Worm (Caenorhabditis elegans) whole organism, young adult: Measurements from ENCODE around the gene rab-28.

Experiments
- F23B12.7 ChIP-seq: sonication (generic microtip); optimal IDR thresholded peaks from 2 replicates; lab custom pipeline; 2017; ENCODE audit warnings: missing genetic modification characterization, mild to moderate bottlenecking, missing compliant biosample characterization, antibody characterized with exemption, moderate library complexity; ENCODE audit not compliant: insufficient read depth
- F49E8.2 ChIP-seq: sonication (generic microtip); optimal IDR thresholded peaks from 3 replicates; lab custom pipeline; 2017; ENCODE audit warnings: missing genetic modification characterization, mild to moderate bottlenecking, missing compliant biosample characterization, antibody characterized with exemption, moderate library complexity; ENCODE audit not compliant: insufficient read depth
- F55B11.4 ChIP-seq: sonication (generic microtip); optimal IDR thresholded peaks from 2 replicates; lab custom pipeline; 2016; ENCODE audit warnings: missing compliant biosample characterization, missing genetic modification characterization, borderline replicate concordance; ENCODE audit not compliant: insufficient read depth
- Y53F4B.3 ChIP-seq: fragments of 200-800 bp; sonication (Bioruptor generic); IDR thresholded peaks from 2 replicates; pipeline ENCODE4 v1.3.6; 2022; ENCODE audit warnings: missing genetic modification reagents, missing genetic modification characterization, missing compliant biosample characterization
- Y53G8AR.9 ChIP-seq: fragments of 200-800 bp; sonication (Bioruptor generic); conservative IDR thresholded peaks from 2 replicates; pipeline ENCODE4 v1.3.6; 2022; ENCODE audit warnings: missing genetic modification reagents, missing genetic modification characterization, missing compliant biosample characterization
- Y67H2A.10 ChIP-seq: fragments of 200-800 bp; sonication (Bioruptor generic); conservative IDR thresholded peaks from 2 replicates; pipeline ENCODE4 v1.3.6; 2022; ENCODE audit warnings: missing genetic modification reagents, missing genetic modification characterization, missing compliant biosample characterization
- ZK185.1 ChIP-seq: sonication (generic microtip); optimal IDR thresholded peaks from 2 replicates; lab custom pipeline; 2016; ENCODE audit warnings: mild to moderate bottlenecking, missing genetic modification characterization, missing compliant biosample characterization; ENCODE audit not compliant: poor library complexity, severe bottlenecking
- aptf-2 ChIP-seq: fragments of 200-800 bp; sonication (Bioruptor generic); conservative IDR thresholded peaks from 2 replicates; pipeline ENCODE4 v1.3.6; 2022; ENCODE audit warnings: missing genetic modification reagents, missing genetic modification characterization, missing compliant biosample characterization
- atf-7 ChIP-seq: sonication (generic microtip); optimal IDR thresholded peaks from 2 replicates; lab custom pipeline; 2017; ENCODE audit warnings: mild to moderate bottlenecking, missing genetic modification characterization, missing compliant biosample characterization
- bed-2 ChIP-seq: fragments of 200-800 bp; sonication (Bioruptor generic); IDR thresholded peaks from 2 replicates; pipeline ENCODE4 v1.3.6; 2022; ENCODE audit warnings: missing genetic modification reagents, missing genetic modification characterization, missing compliant biosample characterization
- cebp-1 ChIP-seq, 2 experiments: fragments of 200-800 bp in 1 of 2; sonication (Bioruptor generic) in 1 of 2; sonication (generic microtip) in 1 of 2; IDR thresholded peaks in 1 of 2; optimal IDR thresholded peaks in 1 of 2; 2 replicates each; pipeline versions ENCODE4 v1.3.6 to Lab custom; 2017 to 2022; ENCODE audit warnings: missing compliant biosample characterization in 2 of 2, missing genetic modification characterization in 2 of 2, mild to moderate bottlenecking in 1 of 2, missing genetic modification reagents in 1 of 2, moderate library complexity in 1 of 2
- ceh-58 ChIP-seq: fragments of 200-800 bp; sonication (Bioruptor generic); IDR thresholded peaks from 2 replicates; pipeline ENCODE4 v1.3.6; 2022; ENCODE audit warnings: missing genetic modification characterization, missing compliant biosample characterization
- die-1 ChIP-seq: sonication (generic microtip); optimal IDR thresholded peaks from 2 replicates; lab custom pipeline; 2016; ENCODE audit warnings: missing genotype, mild to moderate bottlenecking, missing genetic modification characterization, missing compliant biosample characterization
- ets-4 ChIP-seq: fragments of 200-800 bp; sonication (Bioruptor generic); optimal IDR thresholded peaks from 2 replicates; lab custom pipeline; 2018; ENCODE audit warnings: mild to moderate bottlenecking, missing genetic modification characterization, missing compliant biosample characterization
- hlh-26 ChIP-seq: fragments of 200-800 bp; sonication (Bioruptor generic); conservative IDR thresholded peaks from 2 replicates; pipeline ENCODE4 v1.3.6; 2022; ENCODE audit warnings: missing genetic modification reagents, missing genetic modification characterization, missing compliant biosample characterization
- let-526 ChIP-seq: fragments of 200-800 bp; sonication (Bioruptor generic); IDR thresholded peaks from 2 replicates; pipeline ENCODE4 v1.3.6; 2022; ENCODE audit warnings: missing genetic modification reagents, missing genetic modification characterization, missing compliant biosample characterization
- lin-35 ChIP-seq, 3 experiments: fragments of 150-350 bp in 2 of 3; sonication (generic microtip) in 1 of 3; optimal IDR thresholded peaks; 2 replicates each; lab custom pipeline; 2014 to 2018; ENCODE audit warnings: missing biosample characterization in 3 of 3, missing genetic modification characterization in 3 of 3, missing genetic modification reagents in 3 of 3
- lin-40 ChIP-seq: sonication (generic microtip); optimal IDR thresholded peaks from 2 replicates; lab custom pipeline; 2016; ENCODE audit warnings: missing genetic modification characterization, mild to moderate bottlenecking, missing compliant biosample characterization, missing genotype, missing genetic modification reagents
- madf-10 ChIP-seq: sonication (generic microtip); optimal IDR thresholded peaks from 2 replicates; lab custom pipeline; 2016; ENCODE audit warnings: mild to moderate bottlenecking, missing genetic modification characterization, missing compliant biosample characterization
- madf-3 ChIP-seq: fragments of 200-800 bp; sonication (Bioruptor generic); IDR thresholded peaks from 2 replicates; pipeline ENCODE4 v1.3.6; 2022; ENCODE audit warnings: missing genetic modification reagents, missing genetic modification characterization, missing compliant biosample characterization
- madf-8 ChIP-seq: fragments of 200-800 bp; sonication (Bioruptor generic); conservative IDR thresholded peaks from 2 replicates; pipeline ENCODE4 v1.3.6; 2022; ENCODE audit warnings: missing genetic modification reagents, missing genetic modification characterization, missing compliant biosample characterization
- mxl-1 ChIP-seq: sonication (generic microtip); optimal IDR thresholded peaks from 2 replicates; lab custom pipeline; 2016; ENCODE audit warnings: missing genetic modification characterization, missing compliant biosample characterization
- nfyb-1 ChIP-seq: fragments of 200-800 bp; sonication (Bioruptor generic); IDR thresholded peaks from 2 replicates; pipeline ENCODE4 v1.3.6; 2022; ENCODE audit warnings: missing genetic modification reagents, missing genetic modification characterization, missing compliant biosample characterization
- nhr-179 ChIP-seq: sonication (generic microtip); optimal IDR thresholded peaks from 2 replicates; lab custom pipeline; 2016; ENCODE audit warnings: mild to moderate bottlenecking, missing genetic modification characterization, missing compliant biosample characterization
- nhr-80 ChIP-seq: sonication (generic microtip); optimal IDR thresholded peaks from 2 replicates; lab custom pipeline; 2016; ENCODE audit warnings: missing genetic modification characterization, missing compliant biosample characterization
- pha-4 ChIP-seq: fragments of 150-350 bp; sonication (generic microtip); optimal IDR thresholded peaks from 2 replicates; lab custom pipeline; 2014; ENCODE audit warnings: missing biosample characterization, missing genetic modification reagents, missing genetic modification characterization
- sea-2 ChIP-seq: fragments of 200-800 bp; sonication (Bioruptor generic); IDR thresholded peaks from 2 replicates; pipeline ENCODE4 v1.3.6; 2022; ENCODE audit warnings: missing genetic modification characterization, missing compliant biosample characterization
- snpc-1.3 ChIP-seq: sonication (generic microtip); optimal IDR thresholded peaks from 2 replicates; lab custom pipeline; 2017; ENCODE audit warnings: missing genetic modification characterization, mild to moderate bottlenecking, missing compliant biosample characterization, antibody characterized with exemption, moderate library complexity, missing genotype, missing genetic modification reagents; ENCODE audit not compliant: insufficient read depth
- snpc-4 ChIP-seq, 5 experiments: fragments of 150-350 bp in 1 of 5; sonication (generic microtip) in 4 of 5; optimal IDR thresholded peaks; 2 replicates each; lab custom pipeline; 2014 to 2018; ENCODE audit warnings: missing genetic modification characterization in 5 of 5, missing biosample characterization in 3 of 5, antibody characterized with exemption in 2 of 5, mild to moderate bottlenecking in 2 of 5, missing compliant biosample characterization in 2 of 5, missing genotype in 2 of 5, moderate library complexity in 2 of 5, missing genetic modification reagents in 1 of 5
- ztf-18 ChIP-seq: sonication (generic microtip); optimal IDR thresholded peaks from 2 replicates; lab custom pipeline; 2016; ENCODE audit warnings: missing genotype, mild to moderate bottlenecking, missing genetic modification characterization, missing compliant biosample characterization
- ztf-25 ChIP-seq: fragments of 200-800 bp; sonication (Bioruptor generic); IDR thresholded peaks from 2 replicates; pipeline ENCODE4 v1.3.6; 2022; ENCODE audit warnings: missing genetic modification reagents, missing genetic modification characterization, missing compliant biosample characterization
- ztf-6 ChIP-seq: fragments of 200-800 bp; sonication (Bioruptor generic); IDR thresholded peaks from 2 replicates; pipeline ENCODE4 v1.3.6; 2022; ENCODE audit warnings: missing genetic modification reagents, missing genetic modification characterization, missing compliant biosample characterization

rab-28 gene

DNA sequence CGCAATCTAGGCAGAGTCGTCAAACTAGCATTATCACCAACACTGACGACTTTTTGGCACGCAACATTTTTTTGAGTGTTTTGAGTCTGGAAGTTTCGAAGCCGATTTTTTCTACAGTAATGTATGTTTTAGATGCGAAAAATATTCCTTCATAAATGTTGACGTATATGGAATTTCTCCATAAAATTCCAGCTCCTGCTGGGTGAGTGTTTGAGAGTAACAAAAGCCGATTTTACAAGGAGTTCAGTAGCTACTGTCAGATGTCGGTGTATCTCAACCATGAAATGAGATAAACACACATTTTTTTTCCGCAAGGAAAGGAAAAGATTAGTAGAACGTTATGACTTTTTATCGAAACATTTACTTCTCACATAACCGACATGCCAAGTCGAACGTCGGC lies 29.0 kb downstream of the rab-28 start:
- TF ChIP-seq pha-4 (tag; lab: Kevin White, UChicago), result no peak
- TF ChIP-seq ceh-58 (GFP tag; lab: Robert Waterston, UW), result no peak
- no peak for TF ChIP-seq ets-4 (GFP tag; lab: Kevin White, UChicago)
- TF ChIP-seq bed-2, result no peak
- no peak for TF ChIP-seq sea-2 (GFP tag; lab: Robert Waterston, UW)
- TF ChIP-seq, all 124 proteins: peak for 0

- TF ChIP-seq madf-8 (GFP tag; lab: Robert Waterston, UW) (no peak), nhr-179 (tag; lab: Kevin White, UChicago) (no peak), snpc-4 (GFP tag; optimal IDR thresholded peaks at IDR 0.05; lab: Kevin White, UChicago) (no peak), snpc-4 (tag; optimal IDR thresholded peaks at IDR 0.05; lab: Kevin White, UChicago) (no peak), Y53G8AR.9 (GFP tag; lab: Robert Waterston, UW) (no peak), ztf-18 (tag; lab: Kevin White, UChicago) (no peak), Y67H2A.10 (no peak), F49E8.2 (tag; lab: Kevin White, UChicago) (no peak), atf-7 (tag; lab: Kevin White, UChicago) (no peak), Y53F4B.3 (GFP tag; lab: Robert Waterston, UW) (no peak), F55B11.4 (tag; lab: Kevin White, UChicago) (no peak), ZK185.1 (tag; lab: Kevin White, UChicago) (no peak), madf-10 (tag; lab: Kevin White, UChicago) (no peak), mxl-1 (tag; lab: Kevin White, UChicago) (no peak), lin-40 (tag; lab: Kevin White, UChicago) (no peak), lin-35 (GFP tag; optimal IDR thresholded peaks at IDR 0.05; lab: Kevin White, UChicago) (no peak)
Measured at ce11 chrIV:9212121-9212520, 31.7 kb downstream of the rab-28 start, which contains the start of gene C46C2.6. Gene C46C2.6, plus strand, starts transcription at chrIV:9212421.

DNA sequence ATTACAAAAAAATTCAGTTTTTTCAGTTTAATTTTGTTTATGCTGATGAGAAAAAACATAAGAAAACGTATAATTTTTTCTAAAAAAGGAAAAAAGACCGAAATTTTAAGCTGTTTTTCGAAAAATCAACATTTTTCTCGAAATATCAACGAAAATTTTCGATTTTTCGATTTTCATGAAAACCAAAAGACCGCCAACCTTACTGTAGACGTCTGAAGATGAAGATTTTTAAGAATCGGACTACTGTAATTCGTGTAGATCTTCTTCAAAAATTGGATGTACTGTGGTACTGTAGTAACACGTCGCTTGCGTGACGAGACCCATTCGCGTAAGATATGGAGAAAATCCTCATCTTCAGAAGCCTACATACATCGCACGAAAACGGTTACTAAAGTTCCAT lies 33.0 kb downstream of the rab-28 start:
- TF ChIP-seq nfyb-1 (GFP tag; lab: Robert Waterston, UW) (0 out of 2 replicates have a peak, but pooled peaks have one; percentile 25), F23B12.7 (tag; lab: Kevin White, UChicago) (no peak), ztf-25 (GFP tag; lab: Robert Waterston, UW) (no peak), let-526 (GFP tag; lab: Robert Waterston, UW) (no peak), aptf-2 (GFP tag; lab: Robert Waterston, UW) (no peak)

DNA sequence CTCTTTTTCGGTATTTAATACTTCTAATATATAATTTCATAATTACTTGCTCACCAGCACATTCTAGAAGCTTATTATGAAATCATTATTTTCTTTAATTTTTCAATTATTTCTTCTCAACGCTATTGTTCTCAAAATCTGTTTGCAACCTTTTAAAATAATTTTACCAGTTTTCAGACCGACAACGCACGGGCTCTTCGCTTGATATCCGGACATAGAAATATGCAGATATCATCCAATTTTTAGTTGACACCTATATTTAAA lies 43.9 kb downstream of the rab-28 start, which contains the start of gene wnk-1:
Gene wnk-1 (plus strand): TSS at position 165 of the 264 bp plus-strand sequence.
- TF ChIP-seq hlh-26 (GFP tag; lab: Robert Waterston, UW), result no peak
- TF ChIP-seq atf-7 (tag; lab: Kevin White, UChicago), result no peak
- TF ChIP-seq snpc-1.3 (tag; lab: Kevin White, UChicago), result no peak
- no peak for TF ChIP-seq die-1 (tag; lab: Kevin White, UChicago)

DNA sequence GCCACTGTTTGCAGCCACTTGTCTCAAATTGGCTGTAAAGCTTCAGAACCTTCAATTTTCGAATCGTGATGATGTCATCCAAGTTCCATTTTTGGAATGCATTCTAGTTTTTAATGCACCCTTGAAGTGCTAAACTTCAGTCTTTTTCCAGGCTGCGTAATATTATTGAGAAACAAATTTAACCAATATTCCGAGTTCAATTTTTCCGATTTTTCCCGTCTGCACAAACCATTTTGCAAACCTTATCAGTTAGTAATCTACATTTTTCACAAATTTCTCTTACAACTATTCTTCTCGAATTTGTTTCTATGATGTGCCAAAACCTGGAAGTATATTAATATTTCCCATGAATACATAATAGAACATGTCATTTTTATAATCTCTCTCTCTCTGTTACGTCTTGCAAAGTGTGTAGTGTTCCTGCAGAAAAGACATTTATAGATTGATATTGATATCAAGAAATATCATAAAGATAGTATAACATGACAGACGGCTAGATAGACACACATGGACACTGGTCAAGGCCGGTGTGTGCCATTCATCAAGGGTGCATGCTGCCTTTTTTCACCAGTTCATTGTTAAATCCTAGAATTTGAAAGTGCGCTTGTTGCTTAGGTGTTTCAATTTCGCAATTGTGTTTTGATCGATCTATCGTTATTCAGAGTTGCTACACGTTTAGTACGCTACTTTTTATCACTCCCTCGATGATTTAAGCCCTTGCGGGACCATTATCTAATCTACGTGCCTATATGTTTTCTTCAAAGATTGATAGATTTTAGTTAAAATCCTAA lies 44.5 kb downstream of the rab-28 start:
- TF ChIP-seq ztf-6 (GFP tag; lab: Robert Waterston, UW) (no peak), snpc-1.3 (tag; lab: Kevin White, UChicago) (no peak), nhr-80 (tag; lab: Kevin White, UChicago) (peak; percentile 14), cebp-1 (GFP tag; IDR thresholded peaks at IDR 0.05; lab: Robert Waterston, UW) (no peak), cebp-1 (tag; optimal IDR thresholded peaks at IDR 0.05; lab: Kevin White, UChicago) (peak; percentile 58), madf-3 (GFP tag; lab: Robert Waterston, UW) (0 out of 2 replicates have a peak, but pooled peaks have one; percentile 48)
